Fruit fly (Drosophila melanogaster): Measurements from ENCODE around the gene CG4025.
A peak's percentile ranks its signal among the peaks of the same experiment; 100 is the strongest.

- TF ChIP-seq Smox (GFP tag; optimal IDR thresholded peaks at IDR 0.05): peak; percentile 45
- no peak for TF ChIP-seq Sox15 (GFP tag; optimal IDR thresholded peaks at IDR 0.05)
- TF ChIP-seq CG1621 (tag; optimal IDR thresholded peaks at IDR 0.05): peak; percentile 8
- TF ChIP-seq pdm3 (GFP tag; optimal IDR thresholded peaks at IDR 0.05): peak; percentile 44
- TF ChIP-seq dac (GFP tag; optimal IDR thresholded peaks at IDR 0.05): no peak
- TF ChIP-seq Lpt (GFP tag; optimal IDR thresholded peaks at IDR 0.05): no peak
Measured at dm6 chrX:2041981-2042847, 34.6 kb upstream of the CG4025 start, which contains the start of the genes Actn and usp.
